Fruit fly (Drosophila melanogaster) whole organism, larva: ENCODE results near the gene Neurl4.

ENCODE experiments used
- noc ChIP-seq: fragments of 200-800 bp; sonication (Bioruptor generic); optimal IDR thresholded peaks from 3 replicates; lab custom pipeline; 2019; ENCODE audit warnings: missing biosample characterization, mild to moderate bottlenecking, missing genetic modification characterization, moderate library complexity

Neurl4 gene

DNA sequence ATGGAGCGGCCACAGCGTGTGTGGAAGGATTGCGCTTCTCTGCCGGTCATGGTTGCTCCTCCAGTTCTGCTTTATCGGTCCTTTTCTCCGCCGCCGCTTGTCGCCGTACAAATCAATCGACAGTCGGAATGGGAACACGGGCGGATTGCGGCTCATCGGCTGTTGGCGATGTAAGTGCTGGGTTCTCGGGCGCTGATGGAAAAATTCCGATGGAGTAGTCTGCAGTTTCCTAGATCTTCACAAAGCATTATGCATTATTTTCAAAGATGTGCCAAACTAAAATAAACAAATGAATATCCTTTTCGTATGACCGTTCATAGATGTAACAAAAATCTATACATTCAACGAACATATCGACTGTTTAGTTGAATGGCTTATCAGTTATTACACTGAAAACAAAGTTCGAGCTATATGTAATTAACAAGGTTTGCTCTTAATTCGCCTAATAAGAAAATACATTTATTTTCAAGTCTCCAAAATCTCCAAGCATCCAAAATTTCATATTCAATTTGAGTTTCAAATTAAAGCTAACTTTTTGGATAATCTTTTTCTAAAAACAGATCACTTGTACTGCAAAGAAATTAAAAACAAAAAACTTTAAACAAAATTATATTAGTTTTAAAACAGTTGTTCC lies at the start of gene Neurl4:
Gene Neurl4, minus strand, starts transcription at position 273 of the 634 bp plus-strand sequence.
- TF ChIP-seq noc (tag; lab: Kevin White, UChicago), result no peak

- TF ChIP-seq noc (tag; lab: Kevin White, UChicago), result no peak
Observed at dm6 chr3L:14097941-14098545, 48.4 kb upstream of the Neurl4 start, which contains the start of gene Fbp1. Gene Fbp1, minus strand, starts transcription at chr3L:14098053.

DNA sequence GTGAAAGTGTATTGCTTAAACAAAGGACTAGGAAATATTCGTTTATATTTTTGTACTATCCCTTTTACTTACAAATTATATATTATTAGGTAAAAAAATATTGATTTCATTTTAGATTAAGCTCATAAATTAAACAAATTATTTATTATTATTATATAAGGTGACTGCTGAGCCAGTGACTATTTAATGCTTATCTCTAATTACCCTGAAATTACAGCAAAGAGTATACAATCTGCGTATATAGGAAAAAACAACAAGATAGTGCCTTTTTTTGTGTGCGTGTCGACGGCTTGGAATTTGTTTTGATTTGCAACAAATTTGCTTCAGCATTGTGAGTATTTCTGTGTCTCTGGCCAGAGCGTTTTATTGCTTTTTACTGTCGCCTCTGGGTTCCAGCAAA lies 39.8 kb upstream of the Neurl4 start:
- TF ChIP-seq noc (tag; lab: Kevin White, UChicago), result no peak

dm6 chr3L:14089010-14089409 lies 39.3 kb upstream of the Neurl4 start:
- TF ChIP-seq noc (tag; lab: Kevin White, UChicago), result no peak

DNA sequence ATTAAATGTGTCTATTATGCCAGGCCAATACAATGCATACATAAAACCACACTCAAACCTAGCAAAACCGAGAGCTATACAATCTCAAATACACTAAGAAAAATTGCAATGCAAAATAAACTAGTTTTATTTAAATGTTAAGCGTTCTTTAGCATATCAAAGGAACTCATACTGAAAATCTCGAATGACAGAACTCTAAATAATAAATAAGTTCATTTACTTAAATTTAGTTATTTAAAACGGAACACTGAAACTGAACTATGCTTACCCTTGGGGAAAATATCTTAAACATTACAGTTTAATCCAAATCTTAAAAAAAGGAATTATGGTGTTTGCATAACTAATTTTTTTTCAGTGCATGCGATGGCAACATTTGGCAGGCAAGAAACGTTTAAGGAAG lies 36.5 kb upstream of the Neurl4 start:
- TF ChIP-seq noc (tag; lab: Kevin White, UChicago), result no peak

DNA sequence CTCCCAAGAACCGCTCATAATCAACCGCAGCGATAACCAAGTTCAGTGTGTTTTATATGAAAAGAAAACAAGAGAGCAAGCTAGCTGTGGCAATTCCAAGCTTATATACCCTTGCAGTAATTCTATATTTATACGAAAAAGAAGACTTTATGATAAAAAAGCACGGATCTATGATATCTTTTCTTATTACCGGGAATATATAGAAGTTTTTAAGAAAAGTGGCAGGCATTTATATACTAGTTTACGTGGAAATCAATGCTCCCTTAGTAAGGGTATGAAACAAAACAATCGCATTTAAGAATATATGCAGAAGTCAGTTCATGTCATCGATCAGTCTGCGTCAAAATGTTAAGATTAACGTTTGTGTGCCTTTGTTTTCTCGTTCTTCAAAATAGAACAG lies 33.6 kb upstream of the Neurl4 start, which contains the start of gene CG8100:
Gene CG8100, plus strand, starts transcription at position 333 of the 400 bp plus-strand sequence.
- TF ChIP-seq noc (tag; lab: Kevin White, UChicago), result no peak

DNA sequence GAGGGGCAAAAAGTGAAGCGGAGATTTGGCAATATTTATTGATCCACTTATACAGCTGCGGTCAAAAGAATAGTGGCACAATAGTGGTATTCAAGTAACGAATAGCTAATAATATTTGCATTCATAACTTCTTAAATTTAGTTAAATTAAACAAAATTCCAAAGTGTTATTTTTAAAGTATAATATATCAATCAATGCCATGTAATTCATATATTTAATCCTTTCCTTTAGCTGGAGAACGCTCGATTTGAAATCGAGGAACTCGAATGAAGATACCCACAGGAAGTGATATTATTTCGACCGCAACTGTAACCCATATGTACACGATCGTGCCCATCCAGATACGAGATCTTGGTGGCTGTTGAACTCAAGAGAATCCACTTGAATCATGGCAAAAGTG lies 29.5 kb upstream of the Neurl4 start:
- TF ChIP-seq noc (tag; lab: Kevin White, UChicago), result no peak

DNA sequence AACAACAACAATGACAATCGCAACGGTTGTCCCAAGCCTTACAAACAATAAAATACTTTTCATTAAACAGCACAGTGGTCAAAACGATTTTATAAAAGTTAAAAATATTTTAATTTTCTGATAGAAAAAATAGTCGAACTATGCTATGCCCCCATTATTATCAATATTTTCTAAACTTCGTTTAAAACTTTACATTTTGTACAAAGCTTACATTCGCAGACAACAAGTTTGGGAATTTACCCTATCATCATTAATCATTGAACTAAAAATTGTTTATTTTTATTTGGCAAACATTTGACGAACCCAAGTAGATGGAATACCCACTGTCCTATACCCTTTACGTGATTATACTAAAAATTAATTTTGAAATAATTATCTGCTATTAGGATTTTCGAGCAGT lies 28.5 kb upstream of the Neurl4 start:
- TF ChIP-seq noc (tag; lab: Kevin White, UChicago), result no peak

DNA sequence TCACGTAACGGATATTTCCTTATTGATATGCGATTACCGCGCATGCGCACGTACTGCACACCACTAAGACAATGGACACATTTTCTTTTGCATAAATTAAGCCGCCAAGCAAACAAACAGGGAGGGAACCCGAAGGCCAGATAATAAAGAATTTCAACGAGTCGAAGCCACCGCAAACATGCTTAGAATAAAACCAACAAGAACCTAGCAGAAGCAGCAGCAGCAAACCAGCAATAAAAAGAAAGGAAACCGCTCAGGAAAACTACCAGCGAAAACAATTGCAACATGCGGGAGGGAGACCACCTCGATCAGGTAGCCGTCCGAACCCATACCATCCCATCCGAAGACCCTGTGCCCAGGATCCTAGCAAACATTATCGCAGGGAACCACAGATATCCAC lies 26.9 kb upstream of the Neurl4 start:
- no peak for TF ChIP-seq noc (tag; lab: Kevin White, UChicago)

DNA sequence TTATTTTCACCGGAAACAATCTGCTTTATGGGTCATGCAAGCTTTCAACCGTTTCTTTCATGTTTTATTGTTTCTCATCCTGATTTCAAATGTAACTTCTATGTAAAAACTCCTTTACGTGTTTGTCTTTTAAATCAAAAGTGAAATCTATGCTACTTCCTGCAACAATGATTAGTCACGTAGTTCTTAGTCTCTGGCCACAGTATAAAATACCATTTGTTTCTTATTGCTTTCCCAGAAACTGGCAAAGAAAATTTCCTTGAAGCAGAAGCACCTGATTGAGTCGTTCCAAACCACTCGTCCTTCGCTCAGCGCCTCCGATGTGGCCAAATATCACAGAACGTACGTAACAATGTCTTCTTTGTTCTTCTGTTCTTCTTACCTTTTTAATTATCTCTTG lies 25.8 kb upstream of the Neurl4 start, which contains the start of gene btl:
Gene btl, plus strand, starts transcription at position 301 of the 400 bp plus-strand sequence.
- no peak for TF ChIP-seq noc (tag; lab: Kevin White, UChicago)

dm6 chr3L:14071621-14072020 lies 21.9 kb upstream of the Neurl4 start, which contains the start of gene Pex1:
Gene Pex1, plus strand, starts transcription at chr3L:14071892.
- TF ChIP-seq noc (tag; lab: Kevin White, UChicago), result no peak

dm6 chr3L:14064065-14064414 lies 14.3 kb upstream of the Neurl4 start:
- TF ChIP-seq noc (tag; lab: Kevin White, UChicago), result no peak

DNA sequence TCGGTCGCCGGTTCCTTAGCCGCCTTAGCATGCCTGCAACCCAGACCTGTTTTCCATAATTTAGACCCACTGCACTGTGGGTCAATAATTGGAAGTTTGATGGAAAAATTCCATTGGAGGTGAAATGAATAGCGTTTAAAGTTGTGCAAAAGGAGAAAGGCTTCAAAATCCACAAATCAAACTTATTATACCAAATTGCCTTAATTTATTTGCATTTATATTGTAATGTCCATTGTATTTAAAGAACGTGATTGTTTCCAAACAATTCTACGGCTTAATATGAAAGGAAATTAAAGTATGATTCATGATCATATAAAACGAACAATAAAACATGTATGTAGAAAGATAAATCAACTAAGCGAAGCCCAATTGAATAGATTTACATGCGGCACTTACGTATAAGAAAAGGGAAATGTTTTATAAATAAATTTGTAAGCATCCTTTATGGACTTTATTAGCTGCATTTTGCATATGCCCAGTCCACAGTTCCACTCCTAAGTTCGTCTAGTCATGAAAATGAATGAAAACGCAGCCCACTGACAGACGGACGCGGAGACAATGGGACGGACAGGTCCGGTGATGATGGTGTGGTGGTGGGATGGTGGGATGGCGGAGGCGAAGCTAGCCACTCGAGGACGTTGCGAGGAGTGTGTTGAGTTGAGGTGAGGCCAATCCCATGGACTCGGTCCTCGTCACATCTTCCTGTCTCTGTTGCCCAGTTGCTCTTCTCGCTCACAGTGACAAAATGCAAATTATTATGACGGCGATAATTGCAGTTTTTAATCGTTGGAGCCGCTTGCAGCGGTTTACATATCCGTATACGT lies 13.8 kb upstream of the Neurl4 start:
- TF ChIP-seq noc (tag; lab: Kevin White, UChicago), result no peak

DNA sequence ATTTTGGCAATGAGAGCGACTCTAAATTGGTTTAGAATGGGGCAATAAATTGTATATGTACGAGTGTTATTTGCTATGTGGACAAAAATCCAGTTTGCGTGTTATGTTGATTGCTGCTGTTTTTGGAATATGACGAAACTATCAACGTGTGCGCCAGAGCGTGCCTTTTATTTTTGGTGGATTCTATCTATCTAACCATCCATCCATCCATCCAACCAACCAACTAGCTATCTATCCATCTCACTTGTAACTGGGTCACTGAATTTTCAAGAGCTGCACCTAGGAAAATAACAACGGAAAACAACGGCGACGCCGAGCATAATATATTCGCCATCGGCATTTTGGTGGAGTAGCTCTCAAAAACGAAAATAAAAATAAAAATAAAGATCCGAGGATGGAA lies 13.0 kb upstream of the Neurl4 start:
- no peak for TF ChIP-seq noc (tag; lab: Kevin White, UChicago)

DNA sequence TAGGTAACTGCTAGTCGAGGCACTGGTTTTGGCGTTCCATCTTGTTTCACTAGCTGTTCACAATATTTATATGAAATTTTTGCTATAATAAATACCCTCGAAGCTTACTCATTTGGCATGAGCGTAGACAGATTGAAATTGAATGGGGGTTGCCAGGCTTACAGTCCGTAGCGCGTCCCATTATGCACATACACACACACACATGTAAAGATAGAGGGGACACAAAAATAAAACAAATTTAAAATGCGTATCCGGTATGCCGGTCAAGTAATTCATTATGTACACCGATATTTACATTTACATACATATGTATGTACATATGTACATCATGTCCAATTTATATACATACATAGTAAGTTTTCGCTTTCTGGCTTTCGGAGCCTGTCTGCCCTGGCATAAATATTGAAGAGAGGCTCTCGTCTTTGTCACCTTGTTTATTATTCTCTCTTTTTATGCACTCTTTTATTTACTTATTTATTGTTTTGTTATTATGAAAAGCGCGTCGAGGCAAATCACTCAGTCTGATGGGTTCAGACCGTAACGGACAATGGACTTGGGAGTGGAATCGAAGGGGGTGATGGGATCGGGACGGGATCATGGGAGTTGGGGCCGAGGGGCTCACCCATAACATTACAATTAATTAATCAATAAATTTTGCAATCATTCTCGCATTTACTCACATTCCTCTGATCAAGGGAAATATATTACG lies 9.7 kb upstream of the Neurl4 start:
- no peak for TF ChIP-seq noc (tag; lab: Kevin White, UChicago)

- no peak for TF ChIP-seq noc (tag; lab: Kevin White, UChicago)
Observed at dm6 chr3L:14056816-14057215, 7.1 kb upstream of the Neurl4 start.
